Worm (Caenorhabditis elegans) whole organism, L2 larva: ENCODE results near the gene srbc-30.

Source experiments
- ceh-82 ChIP-seq: fragments of 150-350 bp; optimal IDR thresholded peaks from 2 replicates; lab custom pipeline; 2014; ENCODE audit warnings: missing biosample characterization, missing genetic modification characterization
- egl-27 ChIP-seq: sonication (generic microtip); optimal IDR thresholded peaks from 3 replicates; lab custom pipeline; 2017; ENCODE audit warnings: missing biosample characterization, missing genetic modification reagents, missing genetic modification characterization
- elt-1 ChIP-seq: fragments of 150-350 bp; optimal IDR thresholded peaks from 2 replicates; lab custom pipeline; 2014; ENCODE audit warnings: missing biosample characterization, missing genetic modification characterization
- mdl-1 ChIP-seq, 2 experiments: fragments of 150-350 bp in 1 of 2; sonication (generic microtip) in 1 of 2; optimal IDR thresholded peaks; 2 replicates each; lab custom pipeline; 2017; ENCODE audit warnings: missing biosample characterization in 2 of 2, missing genetic modification characterization in 2 of 2
- nhr-77 ChIP-seq: fragments of 150-350 bp; optimal IDR thresholded peaks from 2 replicates; lab custom pipeline; 2014; ENCODE audit warnings: missing biosample characterization, missing genetic modification characterization
- skn-1 ChIP-seq: sonication (generic microtip); optimal IDR thresholded peaks from 2 replicates; lab custom pipeline; 2017; ENCODE audit warnings: missing biosample characterization, missing genetic modification characterization

DNA sequence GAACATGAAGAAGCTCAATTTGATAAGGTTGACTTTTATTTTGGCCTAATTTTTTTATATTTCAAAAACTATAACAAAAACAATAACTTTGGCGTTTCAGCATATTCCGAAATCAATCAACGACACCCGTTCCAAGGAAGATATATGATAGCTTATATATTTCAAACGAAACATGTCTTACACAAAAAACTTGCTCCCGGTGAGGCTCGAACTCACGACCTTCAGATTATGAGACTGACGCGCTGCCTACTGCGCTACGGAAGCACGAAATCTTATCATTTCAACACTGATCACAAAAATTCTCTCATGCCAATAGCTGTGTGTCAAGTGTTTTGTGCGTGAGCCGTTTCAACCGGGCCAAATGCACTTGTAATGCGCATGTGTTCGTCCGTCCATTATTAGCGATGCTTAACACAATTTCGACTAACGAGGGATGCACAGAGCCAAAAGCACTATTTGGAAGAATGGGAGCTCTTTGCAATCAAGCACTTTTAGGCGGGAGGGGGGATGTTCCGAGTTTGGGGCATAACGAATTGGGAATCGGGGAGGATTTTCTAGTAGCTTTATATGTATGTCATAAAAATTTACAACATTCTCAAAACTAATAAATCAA, 25.0 kb downstream of the srbc-30 start:
- TF ChIP-seq skn-1: no peak
- TF ChIP-seq egl-27 (tag; lab: Kevin White, UChicago): no peak
- no peak for TF ChIP-seq ceh-82 (tag; lab: Kevin White, UChicago)
- no peak for TF ChIP-seq nhr-77 (tag; lab: Kevin White, UChicago)
- no peak for TF ChIP-seq elt-1
- no peak for TF ChIP-seq mdl-1 (tag; optimal IDR thresholded peaks at IDR 0.05; lab: Kevin White, UChicago)
